Worm (Caenorhabditis elegans): ENCODE results near the gene clec-133.

DNA sequence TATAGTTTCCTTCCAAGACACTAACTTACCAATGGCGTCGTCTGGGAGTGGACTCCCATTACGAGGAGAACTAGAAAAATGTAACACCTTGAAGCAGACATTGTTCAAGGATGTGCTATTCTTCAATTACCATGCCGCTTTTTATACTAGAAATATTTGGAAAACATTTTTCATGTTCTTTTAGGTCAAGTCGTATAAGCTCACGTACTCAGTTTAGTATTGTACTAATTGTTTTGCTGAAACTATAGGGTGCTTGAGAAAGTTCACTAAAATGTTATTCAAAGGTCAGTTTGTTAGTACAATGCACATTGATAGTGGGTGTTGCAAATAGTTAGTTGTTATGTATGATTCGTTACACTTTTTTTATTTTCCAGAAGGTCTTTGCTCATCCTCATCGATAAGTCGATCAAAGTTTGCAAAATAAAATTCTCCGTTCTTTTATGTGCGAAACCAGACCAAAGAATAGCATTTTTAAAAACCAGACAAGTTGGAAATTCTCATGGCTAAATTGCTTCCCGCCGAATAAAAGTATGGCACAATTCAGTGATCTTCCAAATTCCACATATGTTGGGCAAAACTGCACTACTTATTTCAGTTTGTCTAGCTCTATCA lies 7.2 kb upstream of the clec-133 start, which contains the start of the genes clec-128 and clec-129:
- TF ChIP-seq him-1 (tag; optimal IDR thresholded peaks at IDR 0.05) = no peak
- no peak for TF ChIP-seq dao-5 (tag; optimal IDR thresholded peaks at IDR 0.05)

Measured in whole organism, L4/young adult.